Fruit fly (Drosophila melanogaster): ENCODE results near the gene SA2.

Gene SA2

dm6 chr3L:1414032-1414431 is 23.6 kb downstream of the SA2 start (continued):
- TF ChIP-seq amos (GFP tag; IDR thresholded peaks at IDR 0.05; ENCODE audit: partially characterized antibody) (no peak), gem (tag; optimal IDR thresholded peaks at IDR 0.05) (peak; percentile 62), unpg (GFP tag; optimal IDR thresholded peaks at IDR 0.05) (peak; percentile 58), CG5180 (GFP tag; optimal IDR thresholded peaks at IDR 0.05) (no peak), CG16815 (GFP tag; optimal IDR thresholded peaks at IDR 0.05) (peak; percentile 63), CG8478 (optimal IDR thresholded peaks at IDR 0.05) (no peak), sens (GFP tag) (peak; percentile 90), CG9437 (GFP tag; optimal IDR thresholded peaks at IDR 0.05) (no peak), zfh2 (GFP tag; optimal IDR thresholded peaks at IDR 0.05) (no peak), CG3281 (GFP tag; optimal IDR thresholded peaks at IDR 0.05) (no peak), gt (GFP tag; IDR thresholded peaks at IDR 0.05) (no peak), peb (GFP tag; IDR thresholded peaks at IDR 0.05) (peak; percentile 70), CG18599 (GFP tag; optimal IDR thresholded peaks at IDR 0.05) (no peak), tio (GFP tag; optimal IDR thresholded peaks at IDR 0.05) (peak; percentile 36), p53 (GFP tag; optimal IDR thresholded peaks at IDR 0.05) (no peak), chm (GFP tag; IDR thresholded peaks at IDR 0.05) (no peak), eve (GFP tag; optimal IDR thresholded peaks at IDR 0.05) (peak in 1 of 2 experiments; percentile 81), CG3838 (GFP tag; optimal IDR thresholded peaks at IDR 0.05) (no peak), CG2199 (GFP tag; IDR thresholded peaks at IDR 0.05) (no peak), Dref (GFP tag; IDR thresholded peaks at IDR 0.05) (no peak), Gug (GFP tag; IDR thresholded peaks at IDR 0.05) (peak; percentile 42; the same call in 1 of the 4 replicates), cad (GFP tag; optimal IDR thresholded peaks at IDR 0.05) (no peak), C15 (GFP tag; IDR thresholded peaks at IDR 0.05) (0 out of 3 replicates have a peak, but pooled peaks have one; percentile 18), zen (tag; optimal IDR thresholded peaks at IDR 0.05) (no peak), CG14014 (GFP tag; IDR thresholded peaks at IDR 0.05) (no peak), kah (GFP tag; optimal IDR thresholded peaks at IDR 0.05) (no peak), abd-A (tag; optimal IDR thresholded peaks at IDR 0.05) (no peak), gcm2 (GFP tag; optimal IDR thresholded peaks at IDR 0.05) (no peak), CG4854 (GFP tag; optimal IDR thresholded peaks at IDR 0.05) (no peak), Deaf1 (tag; optimal IDR thresholded peaks at IDR 0.05) (no peak), CG3847 (GFP tag; IDR thresholded peaks at IDR 0.05) (no peak), NC2α (GFP tag; optimal IDR thresholded peaks at IDR 0.05) (no peak), E2f1 (GFP tag; IDR thresholded peaks at IDR 0.05) (peak; percentile 47; the same call in 1 of the 2 replicates), zen2 (GFP tag; IDR thresholded peaks at IDR 0.05; ENCODE audit: partially characterized antibody) (no peak), lov (optimal IDR thresholded peaks at IDR 0.05) (no peak), lov (GFP tag; IDR thresholded peaks at IDR 0.05) (peak; percentile 88), Rx (GFP tag; IDR thresholded peaks at IDR 0.05) (peak; percentile 46; the same call in 1 of the 2 replicates), BEAF-32 (GFP tag; optimal IDR thresholded peaks at IDR 0.05) (no peak), esg (GFP tag; conservative IDR thresholded peaks at IDR 0.05) (no peak), schlank (tag; optimal IDR thresholded peaks at IDR 0.05) (no peak), Blimp-1 (GFP tag; optimal IDR thresholded peaks at IDR 0.05) (no peak), CG30403 (GFP tag; optimal IDR thresholded peaks at IDR 0.05) (peak; percentile 20), CG12219 (GFP tag; optimal IDR thresholded peaks at IDR 0.05) (peak; percentile 62), Dp (GFP tag; optimal IDR thresholded peaks at IDR 0.05) (no peak), zf30C (GFP tag; optimal IDR thresholded peaks at IDR 0.05) (no peak), en (GFP tag; optimal IDR thresholded peaks at IDR 0.05) (no peak), dm (GFP tag; optimal IDR thresholded peaks at IDR 0.05) (no peak), wdn (GFP tag; IDR thresholded peaks at IDR 0.05) (no peak), CG1024 (GFP tag; IDR thresholded peaks at IDR 0.05) (peak; percentile 36; the same call in 1 of the 2 replicates), CG12769 (tag; optimal IDR thresholded peaks at IDR 0.05) (peak; percentile 8), GATAe (GFP tag; conservative IDR thresholded peaks at IDR 0.05) (no peak), chif (GFP tag; optimal IDR thresholded peaks at IDR 0.05) (peak; percentile 17 to 74)
